Fruit fly (Drosophila melanogaster): ENCODE measurements around the gene X11Lbeta.
A peak's percentile ranks its signal among the peaks of the same experiment; 100 is the strongest.

dm6 chrX:10756026-10756561, 128.6 kb downstream of the X11Lbeta start:
- no peak for TF ChIP-seq Rx (GFP tag; IDR thresholded peaks at IDR 0.05)
- TF ChIP-seq Drgx (GFP tag; IDR thresholded peaks at IDR 0.05), result no peak
- TF ChIP-seq bsh (GFP tag; optimal IDR thresholded peaks at IDR 0.05), result peak in 1 of 2 experiments; percentile 7
- TF ChIP-seq Abd-B (GFP tag; optimal IDR thresholded peaks at IDR 0.05), result no peak
- no peak for TF ChIP-seq hkb (optimal IDR thresholded peaks at IDR 0.05)
- no peak for TF ChIP-seq hkb (GFP tag; IDR thresholded peaks at IDR 0.05)
- no peak for TF ChIP-seq eyg (GFP tag; optimal IDR thresholded peaks at IDR 0.05)
- no peak for TF ChIP-seq ftz-f1 (GFP tag; optimal IDR thresholded peaks at IDR 0.05)
- TF ChIP-seq tll (GFP tag; optimal IDR thresholded peaks at IDR 0.05), result no peak
- TF ChIP-seq CG32532 (GFP tag; IDR thresholded peaks at IDR 0.05), result no peak
- no peak for TF ChIP-seq her (GFP tag; optimal IDR thresholded peaks at IDR 0.05)
- TF ChIP-seq CG3407 (GFP tag; optimal IDR thresholded peaks at IDR 0.05), result no peak
